Fruit fly (Drosophila melanogaster) whole organism, pupa: ENCODE measurements around the gene Rpt4R.

Experiments used
- CG10348 ChIP-seq: fragments of 200-800 bp; sonication (Bioruptor generic); IDR thresholded peaks from 2 replicates; pipeline ENCODE4 v1.3.6; 2022; ENCODE audit warnings: missing biosample characterization, missing genetic modification characterization
- CG14655 ChIP-seq: fragments of 200-800 bp; sonication (Bioruptor generic); optimal IDR thresholded peaks from 3 replicates; lab custom pipeline; 2017; ENCODE audit warnings: mild to moderate bottlenecking, missing biosample characterization, missing genetic modification reagents, missing genetic modification characterization
- CG17806 ChIP-seq: fragments of 200-800 bp; sonication (Bioruptor generic); optimal IDR thresholded peaks from 2 replicates; lab custom pipeline; 2018; ENCODE audit warnings: missing biosample characterization, mild to moderate bottlenecking, missing genetic modification characterization, moderate library complexity
- CG32121 ChIP-seq: fragments of 200-800 bp; sonication (Bioruptor generic); IDR thresholded peaks from 2 replicates; pipeline ENCODE4 v1.3.6; 2022; ENCODE audit warnings: missing biosample characterization, missing genetic modification characterization
- CG8159 ChIP-seq: fragments of 200-800 bp; sonication (Bioruptor generic); optimal IDR thresholded peaks from 3 replicates; lab custom pipeline; 2018; ENCODE audit warnings: missing biosample characterization, mild to moderate bottlenecking, missing genetic modification characterization, moderate library complexity
- CG8301 ChIP-seq: fragments of 200-800 bp; sonication (Bioruptor generic); optimal IDR thresholded peaks from 2 replicates; lab custom pipeline; 2018; ENCODE audit warnings: missing biosample characterization, mild to moderate bottlenecking, missing genetic modification characterization
- CG9948 ChIP-seq: fragments of 200-800 bp; sonication (Bioruptor generic); optimal IDR thresholded peaks from 2 replicates; lab custom pipeline; 2018; ENCODE audit warnings: missing biosample characterization, mild to moderate bottlenecking, missing genetic modification characterization, moderate library complexity
- Ets98B ChIP-seq: fragments of 200-800 bp; sonication (Bioruptor generic); IDR thresholded peaks from 2 replicates; pipeline ENCODE4 v1.3.6; 2022; ENCODE audit warnings: missing biosample characterization, missing genetic modification characterization
- Pif1A ChIP-seq: fragments of 200-800 bp; sonication (Bioruptor generic); optimal IDR thresholded peaks from 3 replicates; lab custom pipeline; 2016; ENCODE audit warnings: missing biosample characterization, missing genetic modification characterization
- Pif1B ChIP-seq: fragments of 200-800 bp; sonication (Bioruptor generic); optimal IDR thresholded peaks from 3 replicates; lab custom pipeline; 2016; ENCODE audit warnings: missing biosample characterization, missing genetic modification characterization
- gl ChIP-seq: fragments of 200-800 bp; sonication (Bioruptor generic); optimal IDR thresholded peaks from 2 replicates; lab custom pipeline; 2018; ENCODE audit warnings: missing biosample characterization, mild to moderate bottlenecking, missing genetic modification characterization

DNA sequence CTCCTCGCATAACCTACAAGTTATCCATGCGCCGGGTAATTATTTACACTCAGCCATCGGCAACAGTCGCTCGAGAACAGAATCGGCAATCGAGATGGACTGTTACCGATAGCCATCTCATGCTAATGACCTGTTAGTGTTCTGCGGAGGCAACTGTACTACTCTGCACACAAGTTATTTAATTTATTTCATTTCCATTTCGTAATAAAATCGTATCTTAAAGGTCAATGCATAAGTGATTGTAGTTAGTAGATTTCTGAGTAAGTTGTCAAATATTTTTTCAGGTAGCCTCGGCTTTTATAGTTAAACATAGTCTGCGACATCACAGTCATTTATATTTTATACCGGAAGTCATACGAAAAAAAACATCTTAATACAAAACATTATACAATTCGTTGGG is 20.5 kb upstream of the Rpt4R start, which contains the start of gene CG11588:
- TF ChIP-seq CG8301 (no peak), CG10348 (GFP tag; lab: Robert Waterston, UW) (no peak), CG14655 (GFP tag; lab: Kevin White, UChicago) (no peak), CG32121 (GFP tag; lab: Robert Waterston, UW) (no peak), Pif1A (GFP tag; lab: Kevin White, UChicago) (no peak), CG8159 (tag; lab: Kevin White, UChicago) (no peak), gl (tag; lab: Kevin White, UChicago) (no peak), CG9948 (tag; lab: Kevin White, UChicago) (no peak), CG17806 (tag; lab: Kevin White, UChicago) (no peak), Pif1B (GFP tag; lab: Kevin White, UChicago) (no peak), Ets98B (no peak)
